Fruit fly (Drosophila melanogaster): Measurements from ENCODE around the gene Pfdn5.

Pfdn5 gene

dm6 chr3R:22536504-22537423 is 49.9 kb downstream of the Pfdn5 start (continued):
- TF ChIP-seq CG43689 (GFP tag; IDR thresholded peaks at IDR 0.05) (0 out of 2 replicates have a peak, but pooled peaks have one; percentile 22), CG12391 (tag; optimal IDR thresholded peaks at IDR 0.05) (peak; percentile 55), Fer1 (GFP tag; optimal IDR thresholded peaks at IDR 0.05) (peak; percentile 55), CG32767 (GFP tag; IDR thresholded peaks at IDR 0.05) (no peak; the same call in 1 of the 2 replicates), CG17829 (tag; optimal IDR thresholded peaks at IDR 0.05) (no peak), dmrt11E (tag; optimal IDR thresholded peaks at IDR 0.05) (no peak), vvl (GFP tag; IDR thresholded peaks at IDR 0.05) (peak; percentile 64), CG5245 (GFP tag; optimal IDR thresholded peaks at IDR 0.05) (no peak), CG12659 (GFP tag; optimal IDR thresholded peaks at IDR 0.05) (peak; percentile 34), CG14050 (GFP tag; IDR thresholded peaks at IDR 0.05) (peak; percentile 40; the same call in 1 of the 3 replicates), Xbp1 (GFP tag; optimal IDR thresholded peaks at IDR 0.05) (peak; percentile 44), CG18262 (tag; optimal IDR thresholded peaks at IDR 0.05) (peak; percentile 23), ato (GFP tag; IDR thresholded peaks at IDR 0.05; ENCODE audit: partially characterized antibody) (no peak), CG6689 (GFP tag; IDR thresholded peaks at IDR 0.05) (peak; percentile 67), sim (GFP tag; IDR thresholded peaks at IDR 0.05) (no peak), sens-2 (GFP tag; IDR thresholded peaks at IDR 0.05) (0 out of 2 replicates have a peak, but pooled peaks have one; percentile 28), dati (GFP tag; IDR thresholded peaks at IDR 0.05) (no peak), CG2678 (tag; optimal IDR thresholded peaks at IDR 0.05) (peak; percentile 61), CG8924 (tag; optimal IDR thresholded peaks at IDR 0.05) (peak; percentile 50), CG34422 (GFP tag; IDR thresholded peaks at IDR 0.05) (no peak), al (GFP tag; IDR thresholded peaks at IDR 0.05) (no peak), Ssrp (tag; optimal IDR thresholded peaks at IDR 0.05) (peak; percentile 23), Fer3 (tag; optimal IDR thresholded peaks at IDR 0.05) (peak; percentile 37), CG9817 (tag; optimal IDR thresholded peaks at IDR 0.05) (peak; percentile 19), ewg (GFP tag; optimal IDR thresholded peaks at IDR 0.05) (peak; percentile 24), Six4 (GFP tag; optimal IDR thresholded peaks at IDR 0.05) (no peak), pros (GFP tag; optimal IDR thresholded peaks at IDR 0.05) (peak; percentile 97), CG1602 (GFP tag; optimal IDR thresholded peaks at IDR 0.05) (no peak), CG1832 (GFP tag; optimal IDR thresholded peaks at IDR 0.05) (no peak), CG10959 (GFP tag; IDR thresholded peaks at IDR 0.05) (no peak), chm (GFP tag; IDR thresholded peaks at IDR 0.05) (0 out of 2 replicates have a peak, but pooled peaks have one; percentile 6), gem (tag; optimal IDR thresholded peaks at IDR 0.05) (peak; percentile 74), dmrt99B (tag; optimal IDR thresholded peaks at IDR 0.05) (peak; percentile 79), MESR4 (GFP tag; optimal IDR thresholded peaks at IDR 0.05) (no peak), abd-A (tag; optimal IDR thresholded peaks at IDR 0.05) (peak; percentile 17), bowl (GFP tag; IDR thresholded peaks at IDR 0.05) (no peak), tgo (GFP tag; IDR thresholded peaks at IDR 0.05) (peak; percentile 35; the same call in 1 of the 3 replicates), sqz (GFP tag; optimal IDR thresholded peaks at IDR 0.05) (peak; percentile 10), CG4707 (GFP tag; optimal IDR thresholded peaks at IDR 0.05) (no peak), Opbp (GFP tag; IDR thresholded peaks at IDR 0.05; ENCODE audit: partially characterized antibody) (no peak), CG9727 (GFP tag; optimal IDR thresholded peaks at IDR 0.05) (peak; percentile 24), Atf6 (GFP tag; IDR thresholded peaks at IDR 0.05) (peak; percentile 32; the same call in 1 of the 2 replicates), HLH3B (GFP tag; IDR thresholded peaks at IDR 0.05) (no peak), Blimp-1 (GFP tag; optimal IDR thresholded peaks at IDR 0.05) (peak; percentile 36), gt (GFP tag; IDR thresholded peaks at IDR 0.05) (no peak), CrebB (tag; optimal IDR thresholded peaks at IDR 0.05) (no peak), CG8388 (GFP tag; optimal IDR thresholded peaks at IDR 0.05) (peak; percentile 28), CG9932 (GFP tag; IDR thresholded peaks at IDR 0.05) (no peak)

Measured in whole organism, embryonic.